Worm (Caenorhabditis elegans) whole organism, L3 larva: ENCODE results near the gene acs-20.

Experiments
- ZK546.5 ChIP-seq: sonication (generic microtip); optimal IDR thresholded peaks from 2 replicates; lab custom pipeline; 2017; ENCODE audit warnings: missing biosample characterization, missing genetic modification characterization
- ama-1 ChIP-seq: fragments of 150-350 bp; optimal IDR thresholded peaks from 2 replicates; lab custom pipeline; 2018
- lin-39 ChIP-seq: fragments of 150-350 bp; optimal IDR thresholded peaks from 2 replicates; lab custom pipeline; 2018; ENCODE audit warnings: missing biosample characterization, missing genetic modification reagents, missing genetic modification characterization
- nhr-11 ChIP-seq: fragments of 150-350 bp; optimal IDR thresholded peaks from 2 replicates; lab custom pipeline; 2014; ENCODE audit warnings: missing biosample characterization, missing genetic modification characterization
- nhr-12 ChIP-seq: fragments of 150-350 bp; optimal IDR thresholded peaks from 2 replicates; lab custom pipeline; 2014; ENCODE audit warnings: missing biosample characterization, missing genetic modification characterization
- nhr-67 ChIP-seq: fragments of 150-350 bp; optimal IDR thresholded peaks from 2 replicates; lab custom pipeline; 2014; ENCODE audit warnings: missing biosample characterization, missing genetic modification characterization
- unc-62 ChIP-seq: fragments of 150-350 bp; sonication (generic microtip); optimal IDR thresholded peaks from 4 replicates; lab custom pipeline; 2014; ENCODE audit warnings: missing biosample characterization, missing genetic modification reagents, missing genetic modification characterization

- TF ChIP-seq ama-1 (lab: Kevin White, UChicago) (no peak), nhr-12 (tag; lab: Kevin White, UChicago) (no peak), nhr-11 (no peak), unc-62 (GFP tag; lab: Kevin White, UChicago) (no peak), lin-39 (tag; lab: Kevin White, UChicago) (no peak), ZK546.5 (tag; lab: Kevin White, UChicago) (no peak), nhr-67 (tag; lab: Kevin White, UChicago) (no peak)
Observed at ce11 chrIV:12371340-12371739, 27.2 kb downstream of the acs-20 start.
